Worm (Caenorhabditis elegans) whole organism, young adult: ENCODE results near the gene cdc-48.2.

Experiments used
- ama-1 ChIP-seq, 3 experiments: fragments of 150-350 bp in 1 of 3; sonication (generic microtip) in 2 of 3; optimal IDR thresholded peaks; 2 replicates each; lab custom pipeline; 2014 to 2018; ENCODE audit warnings: missing biosample characterization in 2 of 3, missing genetic modification characterization in 2 of 3, missing genetic modification reagents in 2 of 3
- ceh-91 ChIP-seq: fragments of 200-800 bp; sonication (Bioruptor generic); IDR thresholded peaks from 2 replicates; pipeline ENCODE4 v1.3.6; 2022; ENCODE audit warnings: missing genetic modification reagents, missing genetic modification characterization, missing compliant biosample characterization
- madf-3 ChIP-seq: fragments of 200-800 bp; sonication (Bioruptor generic); IDR thresholded peaks from 2 replicates; pipeline ENCODE4 v1.3.6; 2022; ENCODE audit warnings: missing genetic modification reagents, missing genetic modification characterization, missing compliant biosample characterization
- pha-4 ChIP-seq: fragments of 150-350 bp; sonication (generic microtip); optimal IDR thresholded peaks from 2 replicates; lab custom pipeline; 2014; ENCODE audit warnings: missing biosample characterization, missing genetic modification reagents, missing genetic modification characterization
- snpc-1.1 ChIP-seq: sonication (generic microtip); optimal IDR thresholded peaks from 2 replicates; lab custom pipeline; 2017; ENCODE audit warnings: missing genetic modification characterization, mild to moderate bottlenecking, missing compliant biosample characterization, antibody characterized with exemption, moderate library complexity, missing genotype, missing genetic modification reagents; ENCODE audit not compliant: insufficient read depth
- tbx-9 ChIP-seq: sonication (generic microtip); optimal IDR thresholded peaks from 2 replicates; lab custom pipeline; 2016; ENCODE audit warnings: borderline replicate concordance, missing genetic modification characterization, inconsistent platforms, missing compliant biosample characterization

DNA sequence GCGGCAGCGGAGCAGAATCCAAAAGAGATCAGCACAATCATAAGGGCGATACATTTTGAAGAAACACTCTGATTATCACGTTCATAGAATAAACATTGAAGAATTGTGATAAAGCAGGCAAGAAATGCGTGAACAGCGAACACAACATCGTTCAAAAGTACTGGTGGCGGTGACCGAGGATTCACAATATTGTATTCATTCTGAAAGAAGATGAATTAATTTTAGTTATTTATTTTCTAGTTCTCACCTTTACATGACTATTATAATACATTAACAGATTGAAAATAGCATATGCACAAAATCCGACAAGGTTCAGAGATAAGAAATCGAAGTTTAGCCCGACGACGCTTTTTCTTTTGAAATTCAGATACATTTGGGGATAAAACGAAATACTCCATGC, 2.3 kb upstream of the cdc-48.2 start:
- no peak for TF ChIP-seq madf-3 (GFP tag; lab: Robert Waterston, UW)
- no peak for TF ChIP-seq ceh-91 (GFP tag; lab: Robert Waterston, UW)
- TF ChIP-seq tbx-9 (tag; lab: Kevin White, UChicago) = no peak
- no peak for TF ChIP-seq pha-4 (tag; lab: Kevin White, UChicago)
- TF ChIP-seq ama-1 (optimal IDR thresholded peaks at IDR 0.05; lab: Kevin White, UChicago) = no peak
- TF ChIP-seq ama-1 (GFP tag; optimal IDR thresholded peaks at IDR 0.05; lab: Kevin White, UChicago) = no peak
- TF ChIP-seq snpc-1.1 (tag; lab: Kevin White, UChicago) = no peak
